Worm (Caenorhabditis elegans) whole organism, L1 larva: Measurements from ENCODE around the gene C07D8.6.
A peak's percentile ranks its signal among the peaks of the same experiment; 100 is the strongest.

ENCODE experiments used
- C16A3.4 ChIP-seq: fragments of 150-350 bp; optimal IDR thresholded peaks from 2 replicates; lab custom pipeline; 2014; ENCODE audit warnings: missing biosample characterization, missing genetic modification characterization
- Y116A8C.19 ChIP-seq: sonication (generic microtip); optimal IDR thresholded peaks from 2 replicates; lab custom pipeline; 2016; ENCODE audit warnings: missing compliant biosample characterization, missing genetic modification characterization, borderline replicate concordance
- alr-1 ChIP-seq: fragments of 200-800 bp; sonication (Bioruptor generic); optimal IDR thresholded peaks from 2 replicates; lab custom pipeline; 2018; ENCODE audit warnings: borderline replicate concordance, mild to moderate bottlenecking, missing genetic modification characterization, missing compliant biosample characterization
- aly-2 ChIP-seq: fragments of 150-350 bp; optimal IDR thresholded peaks from 2 replicates; lab custom pipeline; 2014; ENCODE audit warnings: missing biosample characterization, missing genetic modification characterization
- ama-1 ChIP-seq: fragments of 150-350 bp; optimal IDR thresholded peaks from 2 replicates; lab custom pipeline; 2014
- blmp-1 ChIP-seq: fragments of 150-350 bp; optimal IDR thresholded peaks from 2 replicates; lab custom pipeline; 2014; ENCODE audit warnings: missing biosample characterization, missing genetic modification characterization
- ceh-63 ChIP-seq: fragments of 200-800 bp; sonication (Bioruptor generic); optimal IDR thresholded peaks from 2 replicates; lab custom pipeline; 2018; ENCODE audit warnings: mild to moderate bottlenecking, missing genetic modification characterization, missing compliant biosample characterization
- ceh-8 ChIP-seq: fragments of 200-800 bp; sonication (Bioruptor generic); optimal IDR thresholded peaks from 2 replicates; lab custom pipeline; 2018; ENCODE audit warnings: mild to moderate bottlenecking, missing genetic modification characterization, moderate library complexity, missing compliant biosample characterization
- ceh-90 ChIP-seq: sonication (generic microtip); optimal IDR thresholded peaks from 2 replicates; lab custom pipeline; 2016; ENCODE audit warnings: missing genetic modification characterization, missing compliant biosample characterization
- ces-1 ChIP-seq: fragments of 150-350 bp; optimal IDR thresholded peaks from 2 replicates; lab custom pipeline; 2014; ENCODE audit warnings: missing biosample characterization, missing genetic modification reagents, missing genetic modification characterization
- efl-3 ChIP-seq: fragments of 200-800 bp; sonication (Bioruptor generic); optimal IDR thresholded peaks from 2 replicates; lab custom pipeline; 2018; ENCODE audit warnings: mild to moderate bottlenecking, missing genetic modification characterization, missing compliant biosample characterization
- elt-3 ChIP-seq, 6 experiments: fragments of 150-350 bp in 1 of 6; sonication (generic microtip); optimal IDR thresholded peaks; 2 replicates each; lab custom pipeline; 2017 to 2018; ENCODE audit warnings: missing biosample characterization in 6 of 6, missing genetic modification characterization in 6 of 6, inconsistent platforms in 1 of 6
- fkh-4 ChIP-seq: sonication (generic microtip); optimal IDR thresholded peaks from 2 replicates; lab custom pipeline; 2016; ENCODE audit warnings: missing compliant biosample characterization, missing genetic modification characterization, borderline replicate concordance
- fkh-8 ChIP-seq: sonication (generic microtip); optimal IDR thresholded peaks from 2 replicates; lab custom pipeline; 2016; ENCODE audit warnings: mild to moderate bottlenecking, missing genetic modification characterization, missing compliant biosample characterization
- grh-1 ChIP-seq: fragments of 200-800 bp; sonication (Bioruptor generic); IDR thresholded peaks from 2 replicates; pipeline ENCODE4 v1.3.6; 2022; ENCODE audit warnings: missing genetic modification reagents, missing genetic modification characterization, missing compliant biosample characterization
- hlh-4 ChIP-seq: sonication (generic microtip); optimal IDR thresholded peaks from 2 replicates; lab custom pipeline; 2016; ENCODE audit warnings: mild to moderate bottlenecking, missing genetic modification characterization, missing compliant biosample characterization
- hpl-2 ChIP-seq: fragments of 150-350 bp; optimal IDR thresholded peaks from 2 replicates; lab custom pipeline; 2014; ENCODE audit warnings: missing biosample characterization, missing genetic modification reagents, missing genetic modification characterization
- irx-1 ChIP-seq: sonication (generic microtip); optimal IDR thresholded peaks from 2 replicates; lab custom pipeline; 2016; ENCODE audit warnings: missing genetic modification characterization, missing compliant biosample characterization
- jun-1 ChIP-seq: fragments of 150-350 bp; optimal IDR thresholded peaks from 2 replicates; lab custom pipeline; 2014; ENCODE audit warnings: missing biosample characterization, missing genetic modification reagents, missing genetic modification characterization
- lin-14 ChIP-seq: fragments of 200-800 bp; sonication (Bioruptor generic); optimal IDR thresholded peaks from 2 replicates; lab custom pipeline; 2018; ENCODE audit warnings: mild to moderate bottlenecking, missing genetic modification characterization, moderate library complexity, missing compliant biosample characterization
- lin-15B ChIP-seq: fragments of 150-350 bp; sonication (generic microtip); optimal IDR thresholded peaks from 3 replicates; lab custom pipeline; 2014; ENCODE audit warnings: missing biosample characterization, missing genetic modification characterization
- lin-35 ChIP-seq, 2 experiments: fragments of 150-350 bp; optimal IDR thresholded peaks; 2 replicates each; lab custom pipeline; 2014; ENCODE audit warnings: missing biosample characterization in 2 of 2, missing genetic modification characterization in 2 of 2, missing genetic modification reagents in 2 of 2
- lin-39 ChIP-seq: fragments of 150-350 bp; optimal IDR thresholded peaks from 2 replicates; lab custom pipeline; 2014; ENCODE audit warnings: missing biosample characterization, missing genetic modification reagents, missing genetic modification characterization
- lsy-2 ChIP-seq, 2 experiments: fragments of 150-350 bp; optimal IDR thresholded peaks; 2 replicates each; lab custom pipeline; 2014; ENCODE audit warnings: missing biosample characterization in 2 of 2, missing genetic modification characterization in 2 of 2
- mab-9 ChIP-seq: fragments of 200-800 bp; sonication (Bioruptor generic); IDR thresholded peaks from 2 replicates; pipeline ENCODE4 v1.3.6; 2022; ENCODE audit warnings: missing genetic modification reagents, missing genetic modification characterization, missing compliant biosample characterization
- mef-2 ChIP-seq: fragments of 150-350 bp; optimal IDR thresholded peaks from 2 replicates; lab custom pipeline; 2014; ENCODE audit warnings: missing biosample characterization, missing genetic modification characterization
- mep-1 ChIP-seq: fragments of 150-350 bp; optimal IDR thresholded peaks from 2 replicates; lab custom pipeline; 2014; ENCODE audit warnings: missing biosample characterization, missing genetic modification characterization
- nhr-19 ChIP-seq: fragments of 200-800 bp; sonication (Bioruptor generic); conservative IDR thresholded peaks from 2 replicates; pipeline ENCODE4 v1.3.6; 2022; ENCODE audit warnings: missing genetic modification characterization, missing compliant biosample characterization
- nhr-20 ChIP-seq: sonication (generic microtip); optimal IDR thresholded peaks from 2 replicates; lab custom pipeline; 2016; ENCODE audit warnings: mild to moderate bottlenecking, missing genetic modification characterization, missing compliant biosample characterization
- nhr-28 ChIP-seq: fragments of 150-350 bp; optimal IDR thresholded peaks from 2 replicates; lab custom pipeline; 2014; ENCODE audit warnings: missing biosample characterization, missing genetic modification characterization
- nhr-71 ChIP-seq: sonication (generic microtip); optimal IDR thresholded peaks from 2 replicates; lab custom pipeline; 2016; ENCODE audit warnings: mild to moderate bottlenecking, missing genetic modification characterization, moderate library complexity, missing compliant biosample characterization
- nhr-77 ChIP-seq: fragments of 150-350 bp; optimal IDR thresholded peaks from 2 replicates; lab custom pipeline; 2014; ENCODE audit warnings: missing biosample characterization, missing genetic modification characterization
- nhr-84 ChIP-seq: sonication (generic microtip); optimal IDR thresholded peaks from 2 replicates; lab custom pipeline; 2017; ENCODE audit warnings: missing biosample characterization, missing genetic modification characterization
- nhr-85 ChIP-seq: sonication (generic microtip); peaks from one replicate; lab custom pipeline; 2016; ENCODE audit warnings: missing genetic modification characterization, inconsistent platforms, missing compliant biosample characterization
- pag-3 ChIP-seq: sonication (generic microtip); optimal IDR thresholded peaks from 2 replicates; lab custom pipeline; 2017; ENCODE audit warnings: missing genetic modification characterization, mild to moderate bottlenecking, missing compliant biosample characterization, antibody characterized with exemption, borderline replicate concordance; ENCODE audit not compliant: insufficient read depth
- rnt-1 ChIP-seq: sonication (generic microtip); optimal IDR thresholded peaks from 2 replicates; lab custom pipeline; 2016; ENCODE audit warnings: mild to moderate bottlenecking, missing genetic modification characterization, moderate library complexity, missing compliant biosample characterization
- skn-1 ChIP-seq: fragments of 150-350 bp; optimal IDR thresholded peaks from 2 replicates; lab custom pipeline; 2014; ENCODE audit warnings: missing biosample characterization, missing genetic modification characterization
- snpc-4 ChIP-seq: fragments of 150-350 bp; optimal IDR thresholded peaks from 2 replicates; lab custom pipeline; 2014; ENCODE audit warnings: missing biosample characterization, missing genetic modification characterization
- snu-23 ChIP-seq: sonication (generic microtip); optimal IDR thresholded peaks from 2 replicates; lab custom pipeline; 2016; ENCODE audit warnings: missing genetic modification characterization, missing compliant biosample characterization
- sox-4 ChIP-seq: sonication (generic microtip); optimal IDR thresholded peaks from 2 replicates; lab custom pipeline; 2016; ENCODE audit warnings: missing genetic modification characterization, missing compliant biosample characterization
- sup-37 ChIP-seq: fragments of 200-800 bp; sonication (Bioruptor generic); optimal IDR thresholded peaks from 2 replicates; lab custom pipeline; 2018; ENCODE audit warnings: mild to moderate bottlenecking, missing genetic modification characterization, missing compliant biosample characterization
- swsn-7 ChIP-seq: sonication (generic microtip); optimal IDR thresholded peaks from 2 replicates; lab custom pipeline; 2016; ENCODE audit warnings: missing genetic modification characterization, missing compliant biosample characterization
- tbx-2 ChIP-seq: sonication (generic microtip); optimal IDR thresholded peaks from 2 replicates; lab custom pipeline; 2016; ENCODE audit warnings: missing genetic modification characterization, missing compliant biosample characterization
- tlp-1 ChIP-seq: fragments of 150-350 bp; optimal IDR thresholded peaks from 2 replicates; lab custom pipeline; 2014; ENCODE audit warnings: missing biosample characterization, missing genetic modification characterization
- unc-30 ChIP-seq: sonication (generic microtip); optimal IDR thresholded peaks from 2 replicates; lab custom pipeline; 2017; ENCODE audit warnings: missing biosample characterization, missing genetic modification characterization
- unc-62 ChIP-seq: fragments of 150-350 bp; optimal IDR thresholded peaks from 2 replicates; lab custom pipeline; 2014; ENCODE audit warnings: missing biosample characterization, missing genetic modification reagents, missing genetic modification characterization
- unc-86 ChIP-seq: sonication (generic microtip); optimal IDR thresholded peaks from 2 replicates; lab custom pipeline; 2016; ENCODE audit warnings: missing genetic modification characterization, missing compliant biosample characterization
- vab-15 ChIP-seq: sonication (generic microtip); optimal IDR thresholded peaks from 2 replicates; lab custom pipeline; 2017; ENCODE audit warnings: missing genotype, mild to moderate bottlenecking, missing genetic modification characterization, missing compliant biosample characterization
- xbp-1 ChIP-seq: sonication (generic microtip); optimal IDR thresholded peaks from 2 replicates; lab custom pipeline; 2016; ENCODE audit warnings: missing genetic modification characterization, missing compliant biosample characterization
- zip-4 ChIP-seq: fragments of 200-800 bp; sonication (Bioruptor generic); optimal IDR thresholded peaks from 2 replicates; lab custom pipeline; 2018; ENCODE audit warnings: mild to moderate bottlenecking, missing genetic modification characterization, moderate library complexity, missing compliant biosample characterization
- ztf-4 ChIP-seq: fragments of 150-350 bp; optimal IDR thresholded peaks from 2 replicates; lab custom pipeline; 2014; ENCODE audit warnings: missing biosample characterization, missing genetic modification characterization

Gene C07D8.6

DNA sequence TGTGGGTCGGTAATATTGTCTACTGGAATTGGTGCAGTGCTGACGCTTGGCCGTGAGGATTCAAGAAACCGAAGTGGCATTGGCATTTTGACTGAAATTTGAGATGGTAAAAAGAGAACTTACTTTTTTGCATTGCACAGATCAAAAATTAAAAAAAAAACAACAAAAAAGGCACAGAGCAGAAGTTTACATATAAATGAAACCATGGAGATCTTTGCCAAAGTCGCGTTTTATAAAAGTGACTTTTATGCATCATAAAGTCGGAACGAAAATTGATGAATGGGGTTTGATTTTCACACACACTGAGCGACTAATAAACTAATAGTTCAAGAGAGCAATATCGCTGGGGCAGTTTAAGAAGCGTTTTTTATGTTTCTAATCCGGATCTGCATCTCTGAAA is 19.0 kb upstream of the C07D8.6 start, which contains the start of gene T08A9.13:
Gene T08A9.13, minus strand, starts transcription at position 101 of the 400 bp plus-strand sequence.
- TF ChIP-seq unc-86, result no peak
- TF ChIP-seq ceh-63 (GFP tag; lab: Kevin White, UChicago), result no peak
- no peak for TF ChIP-seq sup-37 (GFP tag; lab: Kevin White, UChicago)
- TF ChIP-seq alr-1 (tag; lab: Kevin White, UChicago), result no peak
- no peak for TF ChIP-seq ceh-8
- TF ChIP-seq ces-1 (GFP tag; lab: Kevin White, UChicago), result no peak
- no peak for TF ChIP-seq lin-35 (GFP tag; optimal IDR thresholded peaks at IDR 0.05; lab: Kevin White, UChicago)
- no peak for TF ChIP-seq nhr-77
- no peak for TF ChIP-seq fkh-4
- no peak for TF ChIP-seq ceh-90
- no peak for TF ChIP-seq zip-4 (GFP tag; lab: Kevin White, UChicago)
- TF ChIP-seq lsy-2 (tag; optimal IDR thresholded peaks at IDR 0.05; lab: Kevin White, UChicago), result no peak
- TF ChIP-seq nhr-71 (tag; lab: Kevin White, UChicago), result no peak
- no peak for TF ChIP-seq ztf-4 (tag; lab: Kevin White, UChicago)
- no peak for TF ChIP-seq snpc-4 (tag; lab: Kevin White, UChicago)
- no peak for TF ChIP-seq aly-2
- no peak for TF ChIP-seq C16A3.4 (tag; lab: Kevin White, UChicago)
- TF ChIP-seq, all 84 proteins: peak for 0

DNA sequence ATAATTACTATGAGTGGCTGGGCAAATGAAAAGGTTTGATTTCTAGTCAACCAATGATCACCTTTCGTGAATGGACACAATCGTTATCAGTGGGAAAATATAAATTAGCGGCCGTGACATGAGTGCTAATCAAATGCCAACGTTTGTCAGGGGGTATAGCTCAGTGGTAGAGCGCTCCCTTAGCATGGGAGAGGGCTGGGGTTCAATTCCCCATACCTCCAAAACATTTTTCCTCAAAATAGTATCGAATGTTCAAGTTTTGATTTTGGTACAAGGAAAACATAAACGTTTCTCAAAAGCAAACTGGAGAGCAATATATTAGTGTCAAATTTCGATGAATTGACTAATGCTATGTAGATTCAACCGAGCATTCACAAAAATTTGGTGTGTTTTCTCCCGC is 17.7 kb upstream of the C07D8.6 start:
- TF ChIP-seq lin-15B (tag; lab: Kevin White, UChicago), result no peak
- TF ChIP-seq grh-1 (GFP tag; lab: Robert Waterston, UW), result no peak
- TF ChIP-seq nhr-20, result peak; percentile 57
- TF ChIP-seq nhr-28, result no peak
- no peak for TF ChIP-seq efl-3
- peak; percentile 6 for TF ChIP-seq fkh-8 (tag; lab: Kevin White, UChicago)
- no peak for TF ChIP-seq swsn-7
- TF ChIP-seq hlh-4, result no peak
- TF ChIP-seq fkh-4, result no peak
- peak; percentile 29 for TF ChIP-seq snu-23 (GFP tag; lab: Kevin White, UChicago)
- no peak for TF ChIP-seq jun-1
- TF ChIP-seq ceh-8, result no peak
- TF ChIP-seq nhr-77, result no peak
- no peak for TF ChIP-seq ama-1 (lab: Kevin White, UChicago)
- TF ChIP-seq lin-39 (tag; lab: Kevin White, UChicago), result no peak
- TF ChIP-seq mep-1 (tag; lab: Kevin White, UChicago), result peak; percentile 10
- no peak for TF ChIP-seq C16A3.4 (tag; lab: Kevin White, UChicago)
- no peak for TF ChIP-seq unc-30 (tag; lab: Kevin White, UChicago)
- no peak for TF ChIP-seq tlp-1 (tag; lab: Kevin White, UChicago)
- no peak for TF ChIP-seq skn-1
- TF ChIP-seq Y116A8C.19 (tag; lab: Kevin White, UChicago), result no peak
- TF ChIP-seq nhr-71 (tag; lab: Kevin White, UChicago), result peak; percentile 34
- no peak for TF ChIP-seq unc-62 (GFP tag; lab: Kevin White, UChicago)
- TF ChIP-seq lsy-2 (tag; optimal IDR thresholded peaks at IDR 0.05; lab: Kevin White, UChicago), result no peak
- TF ChIP-seq nhr-84 (tag; lab: Kevin White, UChicago), result no peak
- no peak for TF ChIP-seq irx-1 (tag; lab: Kevin White, UChicago)
- TF ChIP-seq pag-3 (tag; lab: Kevin White, UChicago), result no peak
- no peak for TF ChIP-seq blmp-1 (tag; lab: Kevin White, UChicago)
- TF ChIP-seq sox-4 (tag; lab: Kevin White, UChicago), result no peak
- TF ChIP-seq nhr-19, result peak; percentile 39
- TF ChIP-seq nhr-85 (tag; lab: Kevin White, UChicago), result peak; percentile 38
- no peak for TF ChIP-seq vab-15 (tag; lab: Kevin White, UChicago)
- TF ChIP-seq ceh-63 (GFP tag; lab: Kevin White, UChicago), result no peak
- no peak for TF ChIP-seq mab-9 (GFP tag; lab: Robert Waterston, UW)
- TF ChIP-seq mef-2 (tag; lab: Kevin White, UChicago), result no peak
- TF ChIP-seq elt-3 (tag; optimal IDR thresholded peaks at IDR 0.05; lab: Kevin White, UChicago), result peak in 1 of 6 experiments; percentile 21
- TF ChIP-seq rnt-1 (tag; lab: Kevin White, UChicago), result no peak
- no peak for TF ChIP-seq tbx-2
- TF ChIP-seq snpc-4 (tag; lab: Kevin White, UChicago), result no peak
- TF ChIP-seq hpl-2 (GFP tag; lab: Kevin White, UChicago), result no peak
- no peak for TF ChIP-seq aly-2
- TF ChIP-seq sup-37 (GFP tag; lab: Kevin White, UChicago), result no peak
- TF ChIP-seq xbp-1, result peak; percentile 13
- peak; percentile 1 for TF ChIP-seq lin-14
